Worm (Caenorhabditis elegans): ENCODE data around the gene srh-28.
A peak's percentile ranks its signal among the peaks of the same experiment; 100 is the strongest.

The srh-28 gene

DNA sequence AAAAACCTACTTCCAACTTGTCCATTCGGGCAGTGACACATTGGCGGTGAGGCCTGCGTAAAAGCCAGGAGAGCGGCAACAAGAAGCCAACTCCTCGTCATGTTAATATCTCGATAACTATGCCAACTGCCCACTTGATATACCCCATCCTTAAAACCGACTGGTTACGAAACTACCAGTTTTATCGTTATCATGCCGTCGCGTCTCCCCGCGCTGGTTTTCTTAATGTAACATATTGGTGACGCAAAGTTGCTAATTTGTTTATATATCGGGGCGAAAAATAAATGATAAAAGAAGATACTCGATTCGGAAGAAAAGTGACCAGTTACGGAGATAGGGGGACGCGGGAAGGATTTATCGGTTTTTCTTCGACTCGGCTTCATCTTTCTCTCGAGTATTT, 44.0 kb downstream of the srh-28 start, which contains the start of gene grl-9:
Gene grl-9, minus strand, starts transcription at position 101 of the 400 bp plus-strand sequence.
- no peak for TF ChIP-seq hlh-13 (GFP tag; optimal IDR thresholded peaks at IDR 0.05)
- TF ChIP-seq ceh-48 (tag; optimal IDR thresholded peaks at IDR 0.05): no peak
- TF ChIP-seq tbx-7 (tag; optimal IDR thresholded peaks at IDR 0.05): no peak

- no peak for TF ChIP-seq mec-3 (tag; optimal IDR thresholded peaks at IDR 0.05; ENCODE audit: borderline replicate concordance)
- no peak for TF ChIP-seq C08G9.2 (tag; optimal IDR thresholded peaks at IDR 0.05)
- no peak for TF ChIP-seq pros-1 (tag; optimal IDR thresholded peaks at IDR 0.05)
- TF ChIP-seq ama-1 (optimal IDR thresholded peaks at IDR 0.05): no peak
- no peak for TF ChIP-seq unc-86 (tag; optimal IDR thresholded peaks at IDR 0.05)
- no peak for TF ChIP-seq madf-2 (tag; optimal IDR thresholded peaks at IDR 0.05)
- no peak for TF ChIP-seq hlh-8 (tag; optimal IDR thresholded peaks at IDR 0.05)
- no peak for TF ChIP-seq che-1 (tag; optimal IDR thresholded peaks at IDR 0.05)
Observed at ce11 chrV:6727222-6727621, 48.4 kb downstream of the srh-28 start, which contains the start of gene ZC487.1. TSS of gene ZC487.1 (plus strand) at chrV:6727522.

ce11 chrV:6726279-6726678, 49.3 kb downstream of the srh-28 start:
- peak; percentile 33 for TF ChIP-seq ceh-31 (tag; optimal IDR thresholded peaks at IDR 0.05)
- TF ChIP-seq unc-42 (tag; optimal IDR thresholded peaks at IDR 0.05): peak; percentile 93
- TF ChIP-seq unc-3 (GFP tag; conservative IDR thresholded peaks at IDR 0.05): no peak
- TF ChIP-seq unc-3 (tag; optimal IDR thresholded peaks at IDR 0.05): no peak

All from whole organism, late embryonic.